Fruit fly (Drosophila melanogaster) whole organism, embryonic: ENCODE data around the gene CG32633.

Experiments used
- Antp ChIP-seq: fragments of 200-800 bp; sonication (Bioruptor generic); optimal IDR thresholded peaks from 3 replicates; lab custom pipeline; 2016; ENCODE audit warnings: missing biosample characterization, missing genetic modification characterization
- Atf-2 ChIP-seq: fragments of 200-800 bp; sonication (Bioruptor generic); optimal IDR thresholded peaks from 2 replicates; lab custom pipeline; 2016; ENCODE audit warnings: missing biosample characterization, missing genetic modification characterization
- Awh ChIP-seq: fragments of 200-800 bp; sonication (Bioruptor generic); IDR thresholded peaks from 2 replicates; pipeline ENCODE4, ENCODE4 v1.3.6; 2022; ENCODE audit warnings: missing biosample characterization, missing genetic modification characterization
- C15 ChIP-seq: fragments of 200-800 bp; sonication (Bioruptor generic); IDR thresholded peaks from 3 replicates; pipeline ENCODE4 v1.3.6; 2022; ENCODE audit warnings: missing biosample characterization, missing genetic modification characterization
- CG10147 ChIP-seq: fragments of 200-800 bp; sonication (Bioruptor generic); optimal IDR thresholded peaks from 2 replicates; lab custom pipeline; 2019; ENCODE audit warnings: missing biosample characterization, mild to moderate bottlenecking, missing genetic modification characterization, moderate library complexity
- CG10543 ChIP-seq: fragments of 200-800 bp; sonication (Bioruptor generic); optimal IDR thresholded peaks from 3 replicates; lab custom pipeline; 2017; ENCODE audit warnings: missing biosample characterization, mild to moderate bottlenecking, missing genetic modification characterization, moderate library complexity
- CG10565 ChIP-seq: fragments of 200-800 bp; sonication (Bioruptor generic); optimal IDR thresholded peaks from 3 replicates; lab custom pipeline; 2016; ENCODE audit warnings: missing biosample characterization, mild to moderate bottlenecking, missing genetic modification characterization
- CG15696 ChIP-seq: fragments of 200-800 bp; sonication (Bioruptor generic); optimal IDR thresholded peaks from 2 replicates; lab custom pipeline; 2019; ENCODE audit warnings: missing biosample characterization, mild to moderate bottlenecking, missing genetic modification characterization, moderate library complexity
- CG17361 ChIP-seq: fragments of 200-800 bp; sonication (Bioruptor generic); IDR thresholded peaks from 3 replicates; pipeline ENCODE4 v1.3.6; 2022; ENCODE audit warnings: missing biosample characterization, missing genetic modification characterization
- CG17612 ChIP-seq: fragments of 200-800 bp; sonication (Bioruptor generic); IDR thresholded peaks from 2 replicates; pipeline ENCODE4 v1.3.6; 2022; ENCODE audit warnings: missing biosample characterization, missing genetic modification characterization
- CG17829 ChIP-seq: fragments of 200-800 bp; optimal IDR thresholded peaks from 2 replicates; lab custom pipeline; 2019; ENCODE audit warnings: missing biosample characterization, mild to moderate bottlenecking, missing genetic modification characterization, moderate library complexity
- CG2116 ChIP-seq: fragments of 200-800 bp; sonication (Bioruptor generic); optimal IDR thresholded peaks from 3 replicates; lab custom pipeline; 2018; ENCODE audit warnings: missing biosample characterization, mild to moderate bottlenecking, missing genetic modification characterization
- CG30020 ChIP-seq: fragments of 200-800 bp; optimal IDR thresholded peaks from 2 replicates; lab custom pipeline; 2019; ENCODE audit warnings: missing biosample characterization, mild to moderate bottlenecking, missing genetic modification characterization, moderate library complexity
- CG30403 ChIP-seq: fragments of 200-800 bp; sonication (Bioruptor generic); optimal IDR thresholded peaks from 3 replicates; lab custom pipeline; 2016; ENCODE audit warnings: missing biosample characterization, missing genetic modification characterization
- CG31441 ChIP-seq: fragments of 200-800 bp; sonication (Bioruptor generic); IDR thresholded peaks from 2 replicates; pipeline ENCODE4 v1.3.6; 2022; ENCODE audit warnings: missing biosample characterization, missing genetic modification characterization
- CG33557 ChIP-seq: fragments of 200-800 bp; sonication (Bioruptor generic); optimal IDR thresholded peaks from 2 replicates; lab custom pipeline; 2019; ENCODE audit warnings: missing biosample characterization, mild to moderate bottlenecking, missing genetic modification characterization, moderate library complexity
- CG3847 ChIP-seq: fragments of 200-800 bp; sonication (Bioruptor generic); IDR thresholded peaks from 2 replicates; pipeline ENCODE4 v1.3.6; 2022; ENCODE audit warnings: missing biosample characterization, missing genetic modification characterization
- CG4424 ChIP-seq: fragments of 200-800 bp; sonication (Bioruptor generic); optimal IDR thresholded peaks from 3 replicates; lab custom pipeline; 2016; ENCODE audit warnings: missing biosample characterization, missing genetic modification characterization
- CG5245 ChIP-seq: fragments of 200-800 bp; sonication (Bioruptor generic); optimal IDR thresholded peaks from 3 replicates; lab custom pipeline; 2016; ENCODE audit warnings: missing biosample characterization, missing genetic modification characterization
- CG6765 ChIP-seq: fragments of 200-800 bp; sonication (Bioruptor generic); optimal IDR thresholded peaks from 3 replicates; lab custom pipeline; 2017; ENCODE audit warnings: missing biosample characterization, mild to moderate bottlenecking, missing genetic modification characterization
- CG6791 ChIP-seq: fragments of 200-800 bp; sonication (Bioruptor generic); IDR thresholded peaks from 3 replicates; pipeline ENCODE4 v1.3.6; 2022; ENCODE audit warnings: missing biosample characterization, missing genetic modification characterization; ENCODE audit not compliant: partially characterized antibody
- CG7987 ChIP-seq: fragments of 200-800 bp; sonication (Bioruptor generic); optimal IDR thresholded peaks from 2 replicates; lab custom pipeline; 2018; ENCODE audit warnings: missing biosample characterization, mild to moderate bottlenecking, missing genetic modification characterization, moderate library complexity
- CG8388 ChIP-seq: fragments of 200-800 bp; sonication (Bioruptor generic); optimal IDR thresholded peaks from 2 replicates; lab custom pipeline; 2019; ENCODE audit warnings: missing biosample characterization, mild to moderate bottlenecking, missing genetic modification characterization, moderate library complexity
- Camta ChIP-seq: fragments of 200-800 bp; sonication (Bioruptor generic); optimal IDR thresholded peaks from 2 replicates; lab custom pipeline; 2016; ENCODE audit warnings: missing biosample characterization, missing genetic modification characterization
- CoRest ChIP-seq: fragments of 200-800 bp; sonication (Bioruptor generic); optimal IDR thresholded peaks from 3 replicates; lab custom pipeline; 2018; ENCODE audit warnings: missing biosample characterization, mild to moderate bottlenecking, missing genetic modification characterization, moderate library complexity
- Deaf1 ChIP-seq: fragments of 200-800 bp; optimal IDR thresholded peaks from 3 replicates; lab custom pipeline; 2019; ENCODE audit warnings: missing biosample characterization, mild to moderate bottlenecking, missing genetic modification characterization, moderate library complexity
- Dip3 ChIP-seq: fragments of 200-800 bp; sonication (Bioruptor generic); optimal IDR thresholded peaks from 3 replicates; lab custom pipeline; 2016; ENCODE audit warnings: missing biosample characterization, missing genetic modification characterization
- Doc2 ChIP-seq: fragments of 200-800 bp; sonication (Bioruptor generic); IDR thresholded peaks from 2 replicates; pipeline ENCODE4 v1.3.6; 2022; ENCODE audit warnings: missing biosample characterization, missing genetic modification characterization
- Dref ChIP-seq: fragments of 200-800 bp; sonication (Bioruptor generic); IDR thresholded peaks from 2 replicates; pipeline ENCODE4 v1.3.6; 2022; ENCODE audit warnings: missing biosample characterization, missing genetic modification characterization
- HmgD ChIP-seq: fragments of 200-800 bp; sonication (Bioruptor generic); optimal IDR thresholded peaks from 3 replicates; lab custom pipeline; 2016; ENCODE audit warnings: missing biosample characterization, missing genetic modification characterization
- Hr3 ChIP-seq: fragments of 200-800 bp; sonication (Bioruptor generic); optimal IDR thresholded peaks from 3 replicates; lab custom pipeline; 2016; ENCODE audit warnings: missing biosample characterization, missing genetic modification characterization
- Jarid2 ChIP-seq: fragments of 200-800 bp; sonication (Bioruptor generic); optimal IDR thresholded peaks from 3 replicates; lab custom pipeline; 2017; ENCODE audit warnings: mild to moderate bottlenecking, missing biosample characterization, missing genetic modification reagents, missing genetic modification characterization
- Mad ChIP-seq: fragments of 200-800 bp; sonication (Bioruptor generic); optimal IDR thresholded peaks from 2 replicates; lab custom pipeline; 2016; ENCODE audit warnings: missing biosample characterization, missing genetic modification characterization
- Nf-YA ChIP-seq: fragments of 200-800 bp; sonication (Bioruptor generic); IDR thresholded peaks from 2 replicates; pipeline ENCODE4 v1.3.6; 2022; ENCODE audit warnings: missing biosample characterization, missing genetic modification characterization
- Xrp1 ChIP-seq: fragments of 200-800 bp; sonication (Bioruptor generic); IDR thresholded peaks from 2 replicates; pipeline ENCODE4 v1.3.6; 2022; ENCODE audit warnings: missing biosample characterization, missing genetic modification characterization
- ara ChIP-seq: fragments of 200-800 bp; sonication (Bioruptor generic); IDR thresholded peaks from 2 replicates; pipeline ENCODE4 v1.3.6; 2022; ENCODE audit warnings: missing biosample characterization, missing genetic modification characterization
- ase ChIP-seq: fragments of 200-800 bp; sonication (Bioruptor generic); IDR thresholded peaks from 3 replicates; pipeline ENCODE4 v1.3.6; 2022; ENCODE audit warnings: missing biosample characterization, missing genetic modification characterization
- cas ChIP-seq: fragments of 200-800 bp; sonication (Bioruptor generic); IDR thresholded peaks from 2 replicates; pipeline ENCODE4 v1.3.6; 2022; ENCODE audit warnings: missing biosample characterization, missing genetic modification characterization
- danr ChIP-seq: fragments of 200-800 bp; sonication (Bioruptor generic); IDR thresholded peaks from 2 replicates; pipeline ENCODE4 v1.3.6; 2022; ENCODE audit warnings: missing biosample characterization, missing genetic modification characterization
- emc ChIP-seq: fragments of 200-800 bp; sonication (Bioruptor generic); optimal IDR thresholded peaks from 2 replicates; lab custom pipeline; 2016; ENCODE audit warnings: missing biosample characterization, missing genetic modification characterization
- exex ChIP-seq: fragments of 200-800 bp; sonication (Bioruptor generic); optimal IDR thresholded peaks from 4 replicates; lab custom pipeline; 2018; ENCODE audit warnings: missing biosample characterization, mild to moderate bottlenecking, missing genetic modification characterization, moderate library complexity
- gcm2 ChIP-seq: fragments of 200-800 bp; sonication (Bioruptor generic); optimal IDR thresholded peaks from 2 replicates; lab custom pipeline; 2016; ENCODE audit warnings: missing biosample characterization, missing genetic modification characterization
- grau ChIP-seq: fragments of 200-800 bp; optimal IDR thresholded peaks from 3 replicates; lab custom pipeline; 2019; ENCODE audit warnings: missing biosample characterization, mild to moderate bottlenecking, missing genetic modification characterization, moderate library complexity
- gro ChIP-seq: fragments of 200-800 bp; sonication (Bioruptor generic); optimal IDR thresholded peaks from 2 replicates; lab custom pipeline; 2016; ENCODE audit warnings: missing biosample characterization, missing genetic modification characterization
- h ChIP-seq: fragments of >200 bp; optimal IDR thresholded peaks from 2 replicates; lab custom pipeline; 2017
- kah ChIP-seq: fragments of 200-800 bp; sonication (Bioruptor generic); optimal IDR thresholded peaks from 2 replicates; lab custom pipeline; 2018; ENCODE audit warnings: missing biosample characterization, mild to moderate bottlenecking, missing genetic modification characterization
- luna ChIP-seq: fragments of 200-800 bp; sonication (Bioruptor generic); optimal IDR thresholded peaks from 2 replicates; lab custom pipeline; 2016; ENCODE audit warnings: missing biosample characterization, missing genetic modification characterization
- pb ChIP-seq: fragments of 200-800 bp; sonication (Bioruptor generic); optimal IDR thresholded peaks from 3 replicates; lab custom pipeline; 2016; ENCODE audit warnings: missing biosample characterization, missing genetic modification characterization
- sens ChIP-seq: fragments of 200-800 bp; sonication (Bioruptor generic); peaks from one replicate; lab custom pipeline; 2016; ENCODE audit warnings: missing biosample characterization, missing genetic modification characterization
- tin ChIP-seq: fragments of 200-800 bp; sonication (Bioruptor generic); optimal IDR thresholded peaks from 3 replicates; lab custom pipeline; 2016; ENCODE audit warnings: missing biosample characterization, missing genetic modification characterization
- tup ChIP-seq: fragments of 200-800 bp; sonication (Bioruptor generic); optimal IDR thresholded peaks from 2 replicates; lab custom pipeline; 2016; ENCODE audit warnings: missing biosample characterization, mild to moderate bottlenecking, missing genetic modification characterization, moderate library complexity
- tx ChIP-seq: fragments of 200-800 bp; sonication (Bioruptor generic); optimal IDR thresholded peaks from 2 replicates; lab custom pipeline; 2016; ENCODE audit warnings: missing biosample characterization, missing genetic modification characterization
- yki ChIP-seq: fragments of >200 bp; optimal IDR thresholded peaks from 3 replicates; lab custom pipeline; 2018

Gene CG32633

dm6 chrX:13572382-13572781 is 10.9 kb downstream of the CG32633 start (continued):
- TF ChIP-seq tin (GFP tag; lab: Kevin White, UChicago) (peak; percentile 42), Xrp1 (GFP tag; lab: Robert Waterston, UW) (peak; percentile 51; the same call in 1 of the 2 replicates), CG31441 (peak; percentile 72), Antp (GFP tag; lab: Kevin White, UChicago) (peak; percentile 35), kah (no peak), CG6791 (GFP tag; lab: Robert Waterston, UW) (no peak), Deaf1 (tag; lab: Kevin White, UChicago) (peak; percentile 1), emc (GFP tag; lab: Kevin White, UChicago) (no peak), CG7987 (GFP tag; lab: Kevin White, UChicago) (no peak), Mad (GFP tag; lab: Kevin White, UChicago) (no peak), Dref (GFP tag; lab: Robert Waterston, UW) (no peak), CG17829 (tag; lab: Kevin White, UChicago) (peak; percentile 52), HmgD (no peak), luna (no peak), CG6765 (GFP tag; lab: Kevin White, UChicago) (no peak), tx (peak; percentile 35), Nf-YA (GFP tag; lab: Robert Waterston, UW) (no peak), Camta (GFP tag; lab: Kevin White, UChicago) (peak; percentile 31), exex (tag; lab: Kevin White, UChicago) (no peak), CG33557 (GFP tag; lab: Kevin White, UChicago) (no peak), yki (lab: Kevin White, UChicago) (no peak), ase (no peak), CG10543 (GFP tag; lab: Kevin White, UChicago) (no peak), ara (peak; percentile 44; the same call in 1 of the 2 replicates), CG2116 (GFP tag; lab: Kevin White, UChicago) (no peak), CG10565 (GFP tag; lab: Kevin White, UChicago) (no peak), C15 (GFP tag; lab: Robert Waterston, UW) (no peak), gcm2 (GFP tag; lab: Kevin White, UChicago) (no peak), danr (no peak), pb (GFP tag; lab: Kevin White, UChicago) (peak; percentile 26), CG5245 (GFP tag; lab: Kevin White, UChicago) (peak; percentile 43), Jarid2 (GFP tag; lab: Kevin White, UChicago) (peak; percentile 7), CG17612 (no peak), sens (peak; percentile 95), Doc2 (GFP tag; lab: Robert Waterston, UW) (no peak), grau (peak; percentile 71), Awh (GFP tag; lab: Robert Waterston, UW) (peak; percentile 11; the same call in 1 of the 2 replicates), CG4424 (peak; percentile 59), h (lab: Kevin White, UChicago) (no peak), Dip3 (peak; percentile 22), CoRest (tag; lab: Kevin White, UChicago) (peak; percentile 64), gro (no peak), CG17361 (GFP tag; lab: Robert Waterston, UW) (peak; percentile 78), CG30020 (tag; lab: Kevin White, UChicago) (no peak), Atf-2 (peak; percentile 54), CG3847 (GFP tag; lab: Robert Waterston, UW) (peak; percentile 32; the same call in 1 of the 2 replicates), Hr3 (GFP tag; lab: Kevin White, UChicago) (peak; percentile 34), tup (GFP tag; lab: Kevin White, UChicago) (no peak), CG8388 (GFP tag; lab: Kevin White, UChicago) (peak; percentile 68), cas (no peak), CG10147 (peak; percentile 43), CG30403 (GFP tag; lab: Kevin White, UChicago) (peak; percentile 64), CG15696 (tag; lab: Kevin White, UChicago) (no peak)
